Fruit fly (Drosophila melanogaster) whole organism, embryonic: ENCODE data around the gene CG6040.
A peak's percentile ranks its signal among the peaks of the same experiment; 100 is the strongest.

ENCODE experiments used
- Adf1 ChIP-seq: fragments of 200-800 bp; sonication (Bioruptor generic); IDR thresholded peaks from 2 replicates; pipeline ENCODE4 v1.3.6; 2022; ENCODE audit warnings: missing biosample characterization, missing genetic modification characterization
- CG10543 ChIP-seq: fragments of 200-800 bp; sonication (Bioruptor generic); optimal IDR thresholded peaks from 3 replicates; lab custom pipeline; 2017; ENCODE audit warnings: missing biosample characterization, mild to moderate bottlenecking, missing genetic modification characterization, moderate library complexity
- CG12744 ChIP-seq: fragments of 200-800 bp; sonication (Bioruptor generic); optimal IDR thresholded peaks from 2 replicates; lab custom pipeline; 2016; ENCODE audit warnings: missing biosample characterization, missing genetic modification characterization
- CG12769 ChIP-seq: fragments of 200-800 bp; sonication (Bioruptor generic); optimal IDR thresholded peaks from 2 replicates; lab custom pipeline; 2019; ENCODE audit warnings: missing biosample characterization, mild to moderate bottlenecking, missing genetic modification characterization, moderate library complexity
- CG13296 ChIP-seq: fragments of 200-800 bp; sonication (Bioruptor generic); optimal IDR thresholded peaks from 3 replicates; lab custom pipeline; 2018; ENCODE audit warnings: missing biosample characterization, mild to moderate bottlenecking, missing genetic modification characterization
- CG13624 ChIP-seq: fragments of 200-800 bp; sonication (Bioruptor generic); optimal IDR thresholded peaks from 2 replicates; lab custom pipeline; 2016; ENCODE audit warnings: missing biosample characterization, missing genetic modification characterization
- CG15696 ChIP-seq: fragments of 200-800 bp; sonication (Bioruptor generic); optimal IDR thresholded peaks from 2 replicates; lab custom pipeline; 2019; ENCODE audit warnings: missing biosample characterization, mild to moderate bottlenecking, missing genetic modification characterization, moderate library complexity
- CG16779 ChIP-seq: fragments of 200-800 bp; sonication (Bioruptor generic); IDR thresholded peaks from 2 replicates; pipeline ENCODE4 v1.3.6; 2022; ENCODE audit warnings: missing biosample characterization, missing genetic modification characterization
- CG18599 ChIP-seq: fragments of 200-800 bp; sonication (Bioruptor generic); optimal IDR thresholded peaks from 3 replicates; lab custom pipeline; 2017; ENCODE audit warnings: missing biosample characterization, missing genetic modification characterization, mild to moderate bottlenecking, moderate library complexity, missing genetic modification reagents
- CG2202 ChIP-seq: fragments of 200-800 bp; sonication (Bioruptor generic); optimal IDR thresholded peaks from 2 replicates; lab custom pipeline; 2018; ENCODE audit warnings: missing biosample characterization, mild to moderate bottlenecking, missing genetic modification characterization
- CG31441 ChIP-seq: fragments of 200-800 bp; sonication (Bioruptor generic); IDR thresholded peaks from 2 replicates; pipeline ENCODE4 v1.3.6; 2022; ENCODE audit warnings: missing biosample characterization, missing genetic modification characterization
- CG42726 ChIP-seq: fragments of 200-800 bp; sonication (Bioruptor generic); IDR thresholded peaks from 2 replicates; pipeline ENCODE4 v1.3.6; 2022; ENCODE audit warnings: missing biosample characterization, missing genetic modification characterization; ENCODE audit not compliant: partially characterized antibody
- CG4360 ChIP-seq: fragments of 200-800 bp; sonication (Bioruptor generic); IDR thresholded peaks from 2 replicates; pipeline ENCODE4 v1.3.6; 2022; ENCODE audit warnings: missing biosample characterization, missing genetic modification characterization
- CG4424 ChIP-seq: fragments of 200-800 bp; sonication (Bioruptor generic); optimal IDR thresholded peaks from 3 replicates; lab custom pipeline; 2016; ENCODE audit warnings: missing biosample characterization, missing genetic modification characterization
- CG9797 ChIP-seq: fragments of 200-800 bp; sonication (Bioruptor generic); optimal IDR thresholded peaks from 3 replicates; lab custom pipeline; 2018; ENCODE audit warnings: missing biosample characterization, mild to moderate bottlenecking, missing genetic modification characterization
- Doc3 ChIP-seq: fragments of 200-800 bp; sonication (Bioruptor generic); IDR thresholded peaks from 3 replicates; pipeline ENCODE4 v1.3.6; 2022; ENCODE audit warnings: missing biosample characterization, missing genetic modification characterization; ENCODE audit not compliant: partially characterized antibody
- Ets97D ChIP-seq: fragments of 200-800 bp; sonication (Bioruptor generic); optimal IDR thresholded peaks from 3 replicates; lab custom pipeline; 2016; ENCODE audit warnings: missing biosample characterization, missing genetic modification characterization
- GATAe ChIP-seq: fragments of 200-800 bp; sonication (Bioruptor generic); conservative IDR thresholded peaks from 2 replicates; pipeline ENCODE4 v1.3.6; 2022; ENCODE audit warnings: missing biosample characterization, missing genetic modification characterization
- HHEX ChIP-seq: fragments of 200-800 bp; sonication (Bioruptor generic); optimal IDR thresholded peaks from 3 replicates; lab custom pipeline; 2017; ENCODE audit warnings: missing biosample characterization, mild to moderate bottlenecking, missing genetic modification characterization, missing genetic modification reagents
- HLH54F ChIP-seq: fragments of 200-800 bp; sonication (Bioruptor generic); optimal IDR thresholded peaks from 3 replicates; lab custom pipeline; 2016; ENCODE audit warnings: missing biosample characterization, missing genetic modification characterization
- Lim3 ChIP-seq: fragments of 200-800 bp; sonication (Bioruptor generic); IDR thresholded peaks from 2 replicates; pipeline ENCODE4 v1.3.6; 2022; ENCODE audit warnings: missing biosample characterization, missing genetic modification characterization
- MESR4 ChIP-seq: fragments of 200-800 bp; sonication (Bioruptor generic); optimal IDR thresholded peaks from 2 replicates; lab custom pipeline; 2018; ENCODE audit warnings: missing biosample characterization, mild to moderate bottlenecking, missing genetic modification characterization, moderate library complexity
- Med ChIP-seq: fragments of 200-800 bp; sonication (Bioruptor generic); peaks from one replicate; lab custom pipeline; 2016; ENCODE audit warnings: missing biosample characterization, missing genetic modification characterization, mild to moderate bottlenecking, inconsistent platforms, moderate library complexity
- Meics ChIP-seq: fragments of 200-800 bp; sonication (Bioruptor generic); optimal IDR thresholded peaks from 2 replicates; lab custom pipeline; 2017; ENCODE audit warnings: missing biosample characterization, mild to moderate bottlenecking, missing genetic modification characterization
- Opbp ChIP-seq: fragments of 200-800 bp; sonication (Bioruptor generic); IDR thresholded peaks from 3 replicates; pipeline ENCODE4 v1.3.6; 2022; ENCODE audit warnings: missing biosample characterization, missing genetic modification characterization; ENCODE audit not compliant: partially characterized antibody
- Poxn ChIP-seq: fragments of 200-800 bp; sonication (Bioruptor generic); IDR thresholded peaks from 2 replicates; pipeline ENCODE4 v1.3.6; 2022; ENCODE audit warnings: missing biosample characterization, missing genetic modification characterization
- Scr ChIP-seq: fragments of 200-800 bp; sonication (Bioruptor generic); IDR thresholded peaks from 2 replicates; pipeline ENCODE4 v1.3.6; 2022; ENCODE audit warnings: missing biosample characterization, missing genetic modification characterization; ENCODE audit not compliant: partially characterized antibody
- Sox100B ChIP-seq: fragments of 200-800 bp; sonication (Bioruptor generic); optimal IDR thresholded peaks from 3 replicates; lab custom pipeline; 2018; ENCODE audit warnings: missing biosample characterization, mild to moderate bottlenecking, missing genetic modification characterization
- Trl ChIP-seq, 3 experiments: fragments of >200 bp in 2 of 3; fragments of 200-800 bp in 1 of 3; sonication (Bioruptor generic) in 1 of 3; optimal IDR thresholded peaks; 2 replicates in 1 of 3; 3 replicates in 2 of 3; lab custom pipeline; 2016 to 2017; ENCODE audit warnings: missing biosample characterization in 1 of 3, missing genetic modification characterization in 1 of 3
- Vsx1 ChIP-seq: fragments of 200-800 bp; sonication (Bioruptor generic); optimal IDR thresholded peaks from 2 replicates; lab custom pipeline; 2017; ENCODE audit warnings: missing biosample characterization, mild to moderate bottlenecking, missing genetic modification characterization, missing genetic modification reagents
- az2 ChIP-seq: fragments of 200-800 bp; sonication (Bioruptor generic); optimal IDR thresholded peaks from 3 replicates; lab custom pipeline; 2016; ENCODE audit warnings: missing biosample characterization, missing genetic modification characterization
- bab2 ChIP-seq: fragments of 200-800 bp; sonication (Bioruptor generic); optimal IDR thresholded peaks from 2 replicates; lab custom pipeline; 2016; ENCODE audit warnings: missing biosample characterization, missing genetic modification characterization
- dimm ChIP-seq: fragments of 200-800 bp; sonication (Bioruptor generic); IDR thresholded peaks from 2 replicates; pipeline ENCODE4 v1.3.6; 2022; ENCODE audit warnings: missing biosample characterization, missing genetic modification characterization
- esg ChIP-seq: fragments of 200-800 bp; sonication (Bioruptor generic); conservative IDR thresholded peaks from 2 replicates; pipeline ENCODE4 v1.3.6; 2022; ENCODE audit warnings: missing biosample characterization, missing genetic modification characterization
- exex ChIP-seq: fragments of 200-800 bp; sonication (Bioruptor generic); optimal IDR thresholded peaks from 4 replicates; lab custom pipeline; 2018; ENCODE audit warnings: missing biosample characterization, mild to moderate bottlenecking, missing genetic modification characterization, moderate library complexity
- lab ChIP-seq: fragments of 200-800 bp; sonication (Bioruptor generic); optimal IDR thresholded peaks from 3 replicates; lab custom pipeline; 2017; ENCODE audit warnings: missing biosample characterization, missing genetic modification characterization, mild to moderate bottlenecking, moderate library complexity, missing genetic modification reagents
- pb ChIP-seq: fragments of 200-800 bp; sonication (Bioruptor generic); optimal IDR thresholded peaks from 3 replicates; lab custom pipeline; 2016; ENCODE audit warnings: missing biosample characterization, missing genetic modification characterization
- phol ChIP-seq: fragments of 200-800 bp; sonication (Bioruptor generic); optimal IDR thresholded peaks from 3 replicates; lab custom pipeline; 2018; ENCODE audit warnings: missing biosample characterization, mild to moderate bottlenecking, missing genetic modification characterization, moderate library complexity
- pros ChIP-seq: fragments of 200-800 bp; sonication (Bioruptor generic); optimal IDR thresholded peaks from 3 replicates; lab custom pipeline; 2019; ENCODE audit warnings: missing biosample characterization, mild to moderate bottlenecking, missing genetic modification characterization, moderate library complexity
- pzg ChIP-seq: fragments of 200-800 bp; sonication (Bioruptor generic); optimal IDR thresholded peaks from 3 replicates; lab custom pipeline; 2018; ENCODE audit warnings: missing biosample characterization, mild to moderate bottlenecking, missing genetic modification characterization, moderate library complexity
- ranshi ChIP-seq: fragments of 200-800 bp; sonication (Bioruptor generic); IDR thresholded peaks from 2 replicates; pipeline ENCODE4 v1.3.6; 2022; ENCODE audit warnings: missing biosample characterization, missing genetic modification characterization
- rib ChIP-seq: fragments of 200-800 bp; sonication (Bioruptor generic); IDR thresholded peaks from 2 replicates; pipeline ENCODE4 v1.3.6; 2022; ENCODE audit warnings: missing biosample characterization, missing genetic modification characterization
- schlank ChIP-seq: fragments of 200-800 bp; sonication (Bioruptor generic); optimal IDR thresholded peaks from 2 replicates; lab custom pipeline; 2018; ENCODE audit warnings: missing biosample characterization, mild to moderate bottlenecking, missing genetic modification characterization
- sens ChIP-seq: fragments of 200-800 bp; sonication (Bioruptor generic); peaks from one replicate; lab custom pipeline; 2016; ENCODE audit warnings: missing biosample characterization, missing genetic modification characterization
- sna ChIP-seq: fragments of 200-800 bp; sonication (Bioruptor generic); IDR thresholded peaks from 2 replicates; pipeline ENCODE4 v1.3.6; 2022; ENCODE audit warnings: missing biosample characterization, missing genetic modification characterization; ENCODE audit not compliant: partially characterized antibody
- sug ChIP-seq: fragments of 200-800 bp; optimal IDR thresholded peaks from 2 replicates; lab custom pipeline; 2019; ENCODE audit warnings: missing biosample characterization, mild to moderate bottlenecking, missing genetic modification characterization, moderate library complexity
- zfh2 ChIP-seq: fragments of 200-800 bp; sonication (Bioruptor generic); optimal IDR thresholded peaks from 2 replicates; lab custom pipeline; 2016; ENCODE audit warnings: missing biosample characterization, missing genetic modification characterization

Gene CG6040

dm6 chr3R:19134957-19135356 lies 38.2 kb downstream of the CG6040 start, which contains the start of gene Cyp12a4:
Gene Cyp12a4 (plus strand): TSS chr3R:19135158.
- TF ChIP-seq CG13624 (no peak), sens (GFP tag; lab: Kevin White, UChicago) (peak; percentile 21), Med (GFP tag; lab: Kevin White, UChicago) (peak; percentile 23), zfh2 (GFP tag; lab: Kevin White, UChicago) (no peak), esg (GFP tag; lab: Robert Waterston, UW) (no peak), CG42726 (no peak), CG18599 (GFP tag; lab: Kevin White, UChicago) (peak; percentile 8), Adf1 (GFP tag; lab: Robert Waterston, UW) (peak; percentile 15; the same call in 1 of the 2 replicates), Trl (optimal IDR thresholded peaks at IDR 0.05; lab: Kevin White, UChicago) (peak in 1 of 2 experiments; percentile 16), Trl (GFP tag; optimal IDR thresholded peaks at IDR 0.05; lab: Kevin White, UChicago) (no peak), lab (peak; percentile 38), sug (tag; lab: Kevin White, UChicago) (peak; percentile 78), rib (GFP tag; lab: Robert Waterston, UW) (peak; percentile 56; the same call in 1 of the 2 replicates), pzg (GFP tag; lab: Kevin White, UChicago) (no peak), Sox100B (GFP tag; lab: Kevin White, UChicago) (no peak), exex (peak; percentile 76)

- TF ChIP-seq Opbp (GFP tag; lab: Robert Waterston, UW) (peak; percentile 99), CG31441 (GFP tag; lab: Robert Waterston, UW) (peak; percentile 64), az2 (GFP tag; lab: Kevin White, UChicago) (peak; percentile 57), CG12744 (no peak), HHEX (peak; percentile 33), CG2202 (tag; lab: Kevin White, UChicago) (peak; percentile 14), ranshi (GFP tag; lab: Robert Waterston, UW) (0 out of 2 replicates have a peak, but pooled peaks have one; percentile 16), Doc3 (GFP tag; lab: Robert Waterston, UW) (no peak), MESR4 (peak; percentile 61), bab2 (peak; percentile 48), CG16779 (peak; percentile 75; the same call in 1 of the 2 replicates), CG4424 (peak; percentile 56), CG15696 (tag; lab: Kevin White, UChicago) (peak; percentile 17), Vsx1 (GFP tag; lab: Kevin White, UChicago) (peak; percentile 17), Meics (GFP tag; lab: Kevin White, UChicago) (peak; percentile 59), GATAe (GFP tag; lab: Robert Waterston, UW) (peak; percentile 74), pb (GFP tag; lab: Kevin White, UChicago) (peak; percentile 68), dimm (GFP tag; lab: Robert Waterston, UW) (no peak), Scr (GFP tag; lab: Robert Waterston, UW) (peak; percentile 31), Lim3 (GFP tag; lab: Robert Waterston, UW) (no peak), Ets97D (GFP tag; lab: Kevin White, UChicago) (peak; percentile 97), CG12769 (peak; percentile 22), pzg (GFP tag; lab: Kevin White, UChicago) (peak; percentile 69), HLH54F (peak; percentile 73), pros (GFP tag; lab: Kevin White, UChicago) (no peak), CG10543 (GFP tag; lab: Kevin White, UChicago) (peak; percentile 88), CG13296 (GFP tag; lab: Kevin White, UChicago) (peak; percentile 73), sna (GFP tag; lab: Robert Waterston, UW) (peak; percentile 69; the same call in 1 of the 2 replicates), CG9797 (GFP tag; lab: Kevin White, UChicago) (peak; percentile 25), CG4360 (GFP tag; lab: Robert Waterston, UW) (0 out of 2 replicates have a peak, but pooled peaks have one; percentile 8), schlank (tag; lab: Kevin White, UChicago) (no peak), Poxn (GFP tag; lab: Robert Waterston, UW) (no peak), phol (peak; percentile 73)
Measured at dm6 chr3R:19147511-19148239, 50.9 kb downstream of the CG6040 start, which contains the start of gene Ppcs. Gene Ppcs (minus strand): TSS chr3R:19147910.
